Fruit fly (Drosophila melanogaster) whole organism, wandering third instar larva: ENCODE results near the gene gish.
A peak's percentile ranks its signal among the peaks of the same experiment; 100 is the strongest.

ENCODE experiments used
- Abd-B ChIP-seq: fragments of >200 bp; optimal IDR thresholded peaks from 2 replicates; lab custom pipeline; 2017; ENCODE audit warnings: missing biosample characterization, missing genetic modification characterization
- CG32264 ChIP-seq: fragments of 200-800 bp; sonication (Bioruptor generic); optimal IDR thresholded peaks from 2 replicates; lab custom pipeline; 2016; ENCODE audit warnings: missing biosample characterization, missing genetic modification characterization
- CG9705 ChIP-seq: fragments of 200-800 bp; sonication (Bioruptor generic); optimal IDR thresholded peaks from 2 replicates; lab custom pipeline; 2018; ENCODE audit warnings: missing biosample characterization, mild to moderate bottlenecking, missing genetic modification characterization
- CrebA ChIP-seq: fragments of 200-800 bp; sonication (Bioruptor generic); optimal IDR thresholded peaks from 2 replicates; lab custom pipeline; 2016; ENCODE audit warnings: missing biosample characterization, mild to moderate bottlenecking, missing genetic modification characterization, borderline replicate concordance
- Dfd ChIP-seq: fragments of >200 bp; optimal IDR thresholded peaks from 2 replicates; lab custom pipeline; 2017; ENCODE audit warnings: missing biosample characterization, missing genetic modification characterization
- Dif ChIP-seq: fragments of 200-275, 200-300 bp; sonication (Bioruptor generic); optimal IDR thresholded peaks from 2 replicates; lab custom pipeline; 2018; ENCODE audit warnings: missing biosample characterization, missing genetic modification characterization; ENCODE audit not compliant: partially characterized antibody
- GATAd ChIP-seq: sonication (Bioruptor generic); optimal IDR thresholded peaks from 2 replicates; lab custom pipeline; 2016; ENCODE audit warnings: missing biosample characterization, missing genetic modification characterization
- HLH106 ChIP-seq: fragments of 200-800 bp; optimal IDR thresholded peaks from 3 replicates; lab custom pipeline; 2019; ENCODE audit warnings: missing biosample characterization, mild to moderate bottlenecking, missing genetic modification characterization, moderate library complexity
- Hnf4 ChIP-seq: fragments of 200-800 bp; sonication (Bioruptor generic); optimal IDR thresholded peaks from 2 replicates; lab custom pipeline; 2016; ENCODE audit warnings: missing biosample characterization, mild to moderate bottlenecking, missing genetic modification characterization
- Hr78 ChIP-seq: fragments of >200 bp; optimal IDR thresholded peaks from 2 replicates; lab custom pipeline; 2017; ENCODE audit warnings: missing biosample characterization, missing genetic modification characterization
- Hr83 ChIP-seq: fragments of 200-300 bp; sonication (Bioruptor generic); optimal IDR thresholded peaks from 2 replicates; lab custom pipeline; 2016; ENCODE audit warnings: missing biosample characterization, mild to moderate bottlenecking, missing genetic modification characterization, moderate library complexity; ENCODE audit not compliant: poor library complexity, severe bottlenecking
- Jra ChIP-seq: sonication (Bioruptor generic); optimal IDR thresholded peaks from 2 replicates; lab custom pipeline; 2016; ENCODE audit warnings: missing biosample characterization, missing genetic modification characterization
- Mio ChIP-seq: sonication (Bioruptor generic); optimal IDR thresholded peaks from 2 replicates; lab custom pipeline; 2016; ENCODE audit warnings: missing biosample characterization, missing genetic modification characterization
- N ChIP-seq: fragments of >200 bp; optimal IDR thresholded peaks from 2 replicates; lab custom pipeline; 2018; ENCODE audit warnings: missing biosample characterization, missing external identifiers, missing genetic modification characterization
- OdsH ChIP-seq: fragments of 200-800 bp; sonication (Bioruptor generic); optimal IDR thresholded peaks from 2 replicates; lab custom pipeline; 2016; ENCODE audit warnings: missing biosample characterization, mild to moderate bottlenecking, missing genetic modification characterization
- Rel ChIP-seq, 2 experiments: fragments of 200-800 bp; sonication (Bioruptor generic) in 1 of 2; optimal IDR thresholded peaks; 2 replicates in 1 of 2; 3 replicates in 1 of 2; lab custom pipeline; 2016 to 2019; ENCODE audit warnings: mild to moderate bottlenecking in 2 of 2, missing biosample characterization in 2 of 2, missing genetic modification characterization in 2 of 2, moderate library complexity in 1 of 2
- Sp1 ChIP-seq: fragments of 200-800 bp; sonication (Bioruptor generic); optimal IDR thresholded peaks from 3 replicates; lab custom pipeline; 2019; ENCODE audit warnings: missing biosample characterization, mild to moderate bottlenecking, missing genetic modification characterization, moderate library complexity
- Vsx2 ChIP-seq: fragments of 200-300, 225-300 bp; sonication (Bioruptor generic); optimal IDR thresholded peaks from 2 replicates; lab custom pipeline; 2018; ENCODE audit warnings: missing biosample characterization, missing genetic modification characterization; ENCODE audit not compliant: partially characterized antibody
- br ChIP-seq: fragments of 200-800 bp; sonication (Bioruptor generic); optimal IDR thresholded peaks from 2 replicates; lab custom pipeline; 2016; ENCODE audit warnings: missing biosample characterization, missing genetic modification characterization
- brk ChIP-seq: fragments of 200-800 bp; sonication (Bioruptor generic); optimal IDR thresholded peaks from 2 replicates; lab custom pipeline; 2016; ENCODE audit warnings: missing biosample characterization, mild to moderate bottlenecking, missing genetic modification characterization
- dl ChIP-seq, 2 experiments: fragments of 175-275, 200-275 bp in 1 of 2; fragments of 200-275 bp in 1 of 2; sonication (Bioruptor generic); optimal IDR thresholded peaks; lab custom pipeline; 2018; ENCODE audit warnings: mild to moderate bottlenecking in 2 of 2, missing biosample characterization in 2 of 2, missing genetic modification characterization in 2 of 2, moderate library complexity in 2 of 2; ENCODE audit not compliant: partially characterized antibody in 2 of 2, insufficient read depth in 1 of 2
- dmrt93B ChIP-seq: fragments of 200-800 bp; sonication (Bioruptor generic); optimal IDR thresholded peaks from 2 replicates; lab custom pipeline; 2018; ENCODE audit warnings: missing biosample characterization, mild to moderate bottlenecking, missing genetic modification characterization
- dsf ChIP-seq: sonication (Bioruptor generic); optimal IDR thresholded peaks from 2 replicates; lab custom pipeline; 2016; ENCODE audit warnings: missing biosample characterization, missing genetic modification characterization, borderline replicate concordance
- ey ChIP-seq: fragments of 200-800 bp; sonication (Bioruptor generic); optimal IDR thresholded peaks from 2 replicates; lab custom pipeline; 2016; ENCODE audit warnings: missing biosample characterization, missing genetic modification characterization
- foxo ChIP-seq, 2 experiments: fragments of 200-800 bp; sonication (Bioruptor generic); optimal IDR thresholded peaks; 2 replicates in 1 of 2; 3 replicates in 1 of 2; lab custom pipeline; 2016 to 2017; ENCODE audit warnings: missing biosample characterization in 2 of 2, missing genetic modification characterization in 2 of 2
- fru ChIP-seq: fragments of 200-800 bp; sonication (Bioruptor generic); optimal IDR thresholded peaks from 3 replicates; lab custom pipeline; 2016; ENCODE audit warnings: missing biosample characterization, mild to moderate bottlenecking, missing genetic modification characterization
- h ChIP-seq: fragments of 200-800 bp; sonication (Bioruptor generic); optimal IDR thresholded peaks from 3 replicates; lab custom pipeline; 2016; ENCODE audit warnings: missing biosample characterization, mild to moderate bottlenecking, missing genetic modification characterization
- jim ChIP-seq: fragments of 175-275, 200-325 bp; sonication (Bioruptor generic); optimal IDR thresholded peaks from 2 replicates; lab custom pipeline; 2016; ENCODE audit warnings: missing biosample characterization, mild to moderate bottlenecking, missing genetic modification characterization
- lola ChIP-seq: fragments of >200 bp; optimal IDR thresholded peaks from 2 replicates; lab custom pipeline; 2017; ENCODE audit warnings: missing biosample characterization, missing genetic modification characterization
- pan ChIP-seq: fragments of >200 bp; optimal IDR thresholded peaks from 2 replicates; lab custom pipeline; 2017
- psq ChIP-seq: fragments of 200-800 bp; sonication (Bioruptor generic); optimal IDR thresholded peaks from 3 replicates; lab custom pipeline; 2017; ENCODE audit warnings: missing biosample characterization, mild to moderate bottlenecking, missing genetic modification characterization, moderate library complexity
- rgr ChIP-seq: fragments of 200-800 bp; sonication (Bioruptor generic); optimal IDR thresholded peaks from 3 replicates; lab custom pipeline; 2016; ENCODE audit warnings: missing biosample characterization, mild to moderate bottlenecking, missing genetic modification characterization
- sage ChIP-seq: fragments of 200-800 bp; sonication (Bioruptor generic); optimal IDR thresholded peaks from 2 replicates; lab custom pipeline; 2016; ENCODE audit warnings: missing biosample characterization, mild to moderate bottlenecking, missing genetic modification characterization
- sv ChIP-seq: fragments of 200-800 bp; sonication (Bioruptor generic); optimal IDR thresholded peaks from 3 replicates; lab custom pipeline; 2016; ENCODE audit warnings: missing biosample characterization, missing genetic modification characterization
- tai ChIP-seq: sonication (Bioruptor generic); optimal IDR thresholded peaks from 2 replicates; lab custom pipeline; 2016; ENCODE audit warnings: missing biosample characterization, missing genetic modification characterization
- usp ChIP-seq: fragments of >200 bp; optimal IDR thresholded peaks from 2 replicates; lab custom pipeline; 2017; ENCODE audit warnings: missing biosample characterization, missing genetic modification characterization
- woc ChIP-seq: sonication (Bioruptor generic); optimal IDR thresholded peaks from 2 replicates; lab custom pipeline; 2016; ENCODE audit warnings: missing biosample characterization, mild to moderate bottlenecking, missing genetic modification characterization

gish gene

DNA sequence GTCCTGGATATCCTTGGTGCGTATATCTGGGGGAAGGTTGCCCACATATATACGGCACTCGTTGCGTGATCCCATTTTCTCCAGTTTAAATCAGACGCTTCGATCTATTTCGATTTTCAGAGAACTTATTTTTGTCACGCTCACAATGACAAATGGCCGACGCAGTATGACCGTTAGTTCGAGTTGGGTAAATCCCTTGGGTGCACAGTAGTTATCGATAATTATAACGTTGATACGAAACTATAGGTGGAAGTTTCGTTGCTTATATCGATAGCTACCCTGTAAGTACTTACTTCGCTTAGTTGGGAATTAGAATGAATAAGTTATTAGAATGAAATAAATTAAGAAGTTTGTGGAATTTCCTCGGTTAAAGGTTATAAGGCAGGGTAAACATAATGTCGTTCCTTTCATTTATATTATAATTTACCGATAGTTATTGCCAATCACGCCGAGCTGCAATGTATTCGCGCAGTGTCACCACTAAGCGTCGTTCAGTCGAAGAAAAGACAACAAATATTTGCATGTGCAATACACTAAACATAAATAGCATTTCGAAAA is 69.6 kb downstream of the gish start, which contains the start of the genes SF2 and pad (continued):
- no peak for TF ChIP-seq Dif
- TF ChIP-seq N = no peak
- no peak for TF ChIP-seq Hr78 (GFP tag; lab: Kevin White, UChicago)
- peak; percentile 73 for TF ChIP-seq CG9705 (GFP tag; lab: Kevin White, UChicago)
- no peak for TF ChIP-seq Rel (GFP tag; optimal IDR thresholded peaks at IDR 0.05; lab: Kevin White, UChicago)
- TF ChIP-seq Rel (tag; optimal IDR thresholded peaks at IDR 0.05; lab: Kevin White, UChicago) = peak; percentile 94
- TF ChIP-seq lola = no peak
- no peak for TF ChIP-seq Mio (GFP tag; lab: Kevin White, UChicago)
- TF ChIP-seq Jra (GFP tag; lab: Kevin White, UChicago) = peak; percentile 88
- TF ChIP-seq psq (GFP tag; lab: Kevin White, UChicago) = peak; percentile 70
- no peak for TF ChIP-seq Dfd (GFP tag; lab: Kevin White, UChicago)

DNA sequence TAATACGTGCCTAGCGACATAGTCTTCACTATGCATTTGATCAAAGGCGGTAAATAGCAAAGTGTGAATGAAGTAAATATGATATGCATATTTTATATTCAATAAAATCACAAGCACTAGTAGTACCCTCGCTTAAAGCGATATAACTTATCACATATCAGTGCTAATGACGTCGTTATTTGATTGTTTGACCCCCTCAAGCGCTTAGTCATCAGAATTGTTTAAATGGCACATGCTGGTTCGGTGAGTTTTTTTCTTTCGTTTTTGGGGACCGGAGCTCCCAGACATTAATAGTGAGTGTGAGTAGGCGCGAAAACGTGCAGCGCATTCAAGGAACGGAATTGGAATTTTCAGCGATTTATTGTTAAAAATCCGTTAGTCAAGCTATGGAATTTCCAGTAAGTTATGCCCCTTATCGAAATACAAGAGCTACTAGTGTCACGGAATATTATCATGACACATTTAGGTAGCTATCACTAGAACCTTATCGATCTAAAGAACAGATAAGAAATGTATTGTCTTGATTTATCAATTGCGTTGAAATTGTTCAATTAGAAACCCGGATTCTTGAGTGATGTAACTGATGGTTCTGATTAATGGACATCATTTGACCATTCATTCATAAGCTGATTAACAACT is 75.5 kb downstream of the gish start:
- no peak for TF ChIP-seq pan (lab: Kevin White, UChicago)
- TF ChIP-seq fru = no peak
- no peak for TF ChIP-seq foxo (GFP tag; optimal IDR thresholded peaks at IDR 0.05; lab: Kevin White, UChicago)
- no peak for TF ChIP-seq h

DNA sequence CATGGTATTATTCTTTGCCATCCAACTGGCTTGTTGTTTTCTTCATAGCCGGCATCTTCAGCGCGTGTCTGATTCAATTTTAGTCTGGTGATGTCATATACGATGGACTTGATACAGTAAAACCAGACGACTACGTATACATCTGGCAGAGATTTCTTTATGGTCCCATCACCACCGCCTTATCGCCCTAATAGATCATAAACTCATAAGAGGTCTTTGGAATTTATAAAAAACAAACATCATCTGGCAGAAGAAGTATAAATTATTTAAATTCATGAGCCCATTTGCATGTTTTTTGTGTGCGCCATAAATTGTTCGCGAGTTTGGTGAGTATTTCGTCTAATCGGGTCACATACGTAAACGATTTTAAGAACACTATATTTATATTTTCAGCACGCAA is 76.0 kb downstream of the gish start:
- TF ChIP-seq GATAd (GFP tag; lab: Kevin White, UChicago) (no peak), lola (no peak), brk (GFP tag; lab: Kevin White, UChicago) (no peak), Hnf4 (GFP tag; lab: Kevin White, UChicago) (no peak), br (GFP tag; lab: Kevin White, UChicago) (no peak), HLH106 (tag; lab: Kevin White, UChicago) (no peak), N (no peak), usp (no peak), Mio (GFP tag; lab: Kevin White, UChicago) (no peak), dsf (GFP tag; lab: Kevin White, UChicago) (no peak), Vsx2 (GFP tag; lab: Kevin White, UChicago) (no peak), CG32264 (GFP tag; lab: Kevin White, UChicago) (no peak), tai (no peak), ey (no peak)
- TF ChIP-seq, all 38 proteins: peak for 0

DNA sequence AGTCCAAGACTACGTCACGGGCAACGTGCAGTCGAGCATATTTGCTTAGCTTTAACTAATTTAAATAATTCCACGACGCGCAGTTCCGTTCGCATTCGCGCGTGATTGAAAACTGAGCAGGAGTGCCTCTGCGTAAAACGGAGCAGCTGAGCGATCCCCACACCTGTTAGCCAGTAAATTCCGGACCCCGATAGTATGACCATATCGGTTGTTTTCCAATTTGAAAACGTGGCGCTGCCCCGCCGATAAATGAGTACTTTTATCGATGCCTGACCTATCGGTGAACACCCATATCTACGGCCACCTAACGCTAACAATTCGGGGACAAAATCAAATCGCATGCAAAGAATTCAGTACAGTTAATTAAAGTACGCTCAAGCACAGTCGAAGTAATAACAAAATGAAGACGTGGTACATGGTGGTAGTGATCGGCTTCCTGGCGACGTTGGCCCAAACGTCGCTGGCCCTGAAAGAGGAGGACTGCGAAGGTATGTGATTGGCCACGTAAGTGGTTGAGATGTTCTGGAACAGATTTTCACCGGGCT is 76.9 kb downstream of the gish start, which contains the start of the genes CG14879 and Manf:
Gene CG14879 (minus strand): TSS at position 116 of the 545 bp plus-strand sequence.
Gene Manf (plus strand): TSS at position 294 of the 545 bp plus-strand sequence.
- no peak for TF ChIP-seq Mio (GFP tag; lab: Kevin White, UChicago)
- no peak for TF ChIP-seq Rel (GFP tag; optimal IDR thresholded peaks at IDR 0.05; lab: Kevin White, UChicago)
- TF ChIP-seq Rel (tag; optimal IDR thresholded peaks at IDR 0.05; lab: Kevin White, UChicago) = peak; percentile 69
- TF ChIP-seq N = no peak
- TF ChIP-seq OdsH = no peak
- no peak for TF ChIP-seq Dif
- TF ChIP-seq HLH106 (tag; lab: Kevin White, UChicago) = no peak
- no peak for TF ChIP-seq brk (GFP tag; lab: Kevin White, UChicago)
- TF ChIP-seq Jra (GFP tag; lab: Kevin White, UChicago) = no peak
- TF ChIP-seq CG9705 (GFP tag; lab: Kevin White, UChicago) = no peak
- TF ChIP-seq rgr (GFP tag; lab: Kevin White, UChicago) = peak; percentile 20
- TF ChIP-seq CrebA (GFP tag; lab: Kevin White, UChicago) = peak; percentile 92
- TF ChIP-seq sage (GFP tag; lab: Kevin White, UChicago) = no peak
- TF ChIP-seq dsf (GFP tag; lab: Kevin White, UChicago) = no peak
- TF ChIP-seq Vsx2 (GFP tag; lab: Kevin White, UChicago) = no peak
- no peak for TF ChIP-seq dl (GFP tag; optimal IDR thresholded peaks at IDR 0.05; lab: Kevin White, UChicago; ENCODE audit: insufficient read depth in 1 of 2, partially characterized antibody in 2 of 2)
- no peak for TF ChIP-seq jim (GFP tag; lab: Kevin White, UChicago)
- TF ChIP-seq Abd-B (GFP tag; lab: Kevin White, UChicago) = no peak
- TF ChIP-seq usp = no peak
- TF ChIP-seq dmrt93B (GFP tag; lab: Kevin White, UChicago) = no peak
- TF ChIP-seq Dfd (GFP tag; lab: Kevin White, UChicago) = no peak
- TF ChIP-seq tai = no peak
- no peak for TF ChIP-seq ey
- TF ChIP-seq GATAd (GFP tag; lab: Kevin White, UChicago) = no peak
- TF ChIP-seq h = peak; percentile 26
- TF ChIP-seq Hr78 (GFP tag; lab: Kevin White, UChicago) = no peak
- no peak for TF ChIP-seq br (GFP tag; lab: Kevin White, UChicago)
- peak; percentile 22 for TF ChIP-seq Hnf4 (GFP tag; lab: Kevin White, UChicago)
- TF ChIP-seq sv (GFP tag; lab: Kevin White, UChicago) = no peak
- TF ChIP-seq psq (GFP tag; lab: Kevin White, UChicago) = no peak
- TF ChIP-seq lola = no peak
- no peak for TF ChIP-seq Sp1 (GFP tag; lab: Kevin White, UChicago)
- no peak for TF ChIP-seq foxo (GFP tag; optimal IDR thresholded peaks at IDR 0.05; lab: Kevin White, UChicago)
- TF ChIP-seq woc (GFP tag; lab: Kevin White, UChicago) = no peak
- peak; percentile 17 for TF ChIP-seq Hr83
